Fruit fly (Drosophila melanogaster) whole organism, embryonic: ENCODE results near the gene FeCH.

Experiments
- Atf-2 ChIP-seq: fragments of 200-800 bp; sonication (Bioruptor generic); optimal IDR thresholded peaks from 2 replicates; lab custom pipeline; 2016; ENCODE audit warnings: missing biosample characterization, missing genetic modification characterization
- CG10209 ChIP-seq: fragments of 200-800 bp; sonication (Bioruptor generic); optimal IDR thresholded peaks from 3 replicates; lab custom pipeline; 2017; ENCODE audit warnings: missing biosample characterization, mild to moderate bottlenecking, missing genetic modification characterization, missing genetic modification reagents
- CG1024 ChIP-seq: fragments of 200-800 bp; sonication (Bioruptor generic); IDR thresholded peaks from 2 replicates; pipeline ENCODE4 v1.3.6; 2022; ENCODE audit warnings: missing biosample characterization, missing genetic modification characterization
- CG11093 ChIP-seq: fragments of 200-800 bp; sonication (Bioruptor generic); IDR thresholded peaks from 3 replicates; pipeline ENCODE4 v1.3.6; 2022; ENCODE audit warnings: missing biosample characterization, missing genetic modification characterization
- CG12104 ChIP-seq: fragments of 200-800 bp; sonication (Bioruptor generic); optimal IDR thresholded peaks from 3 replicates; lab custom pipeline; 2016; ENCODE audit warnings: missing biosample characterization, missing genetic modification characterization
- CG13123 ChIP-seq: fragments of 200-800 bp; sonication (Bioruptor generic); optimal IDR thresholded peaks from 2 replicates; lab custom pipeline; 2016; ENCODE audit warnings: missing biosample characterization, missing genetic modification characterization
- CG17186 ChIP-seq: fragments of 200-800 bp; sonication (Bioruptor generic); optimal IDR thresholded peaks from 3 replicates; lab custom pipeline; 2017; ENCODE audit warnings: missing biosample characterization, missing genetic modification reagents, missing genetic modification characterization
- CG17829 ChIP-seq: fragments of 200-800 bp; optimal IDR thresholded peaks from 2 replicates; lab custom pipeline; 2019; ENCODE audit warnings: missing biosample characterization, mild to moderate bottlenecking, missing genetic modification characterization, moderate library complexity
- CG33213 ChIP-seq: fragments of 200-800 bp; sonication (Bioruptor generic); optimal IDR thresholded peaks from 3 replicates; lab custom pipeline; 2016; ENCODE audit warnings: missing biosample characterization, missing genetic modification characterization
- CG3726 ChIP-seq: fragments of 200-800 bp; sonication (Bioruptor generic); IDR thresholded peaks from 3 replicates; pipeline ENCODE4, ENCODE4 v1.3.6; 2022; ENCODE audit warnings: missing biosample characterization, missing genetic modification characterization
- CG3838 ChIP-seq: fragments of 200-800 bp; sonication (Bioruptor generic); optimal IDR thresholded peaks from 3 replicates; lab custom pipeline; 2016; ENCODE audit warnings: missing biosample characterization, missing genetic modification characterization
- CG42726 ChIP-seq: fragments of 200-800 bp; sonication (Bioruptor generic); IDR thresholded peaks from 2 replicates; pipeline ENCODE4 v1.3.6; 2022; ENCODE audit warnings: missing biosample characterization, missing genetic modification characterization; ENCODE audit not compliant: partially characterized antibody
- CG4730 ChIP-seq: fragments of 200-800 bp; sonication (Bioruptor generic); IDR thresholded peaks from 2 replicates; pipeline ENCODE4 v1.3.6; 2022; ENCODE audit warnings: missing biosample characterization, missing genetic modification characterization
- CG6254 ChIP-seq: fragments of 200-800 bp; sonication (Bioruptor generic); optimal IDR thresholded peaks from 3 replicates; lab custom pipeline; 2017; ENCODE audit warnings: mild to moderate bottlenecking, missing biosample characterization, missing genetic modification reagents, missing genetic modification characterization
- CG6765 ChIP-seq: fragments of 200-800 bp; sonication (Bioruptor generic); optimal IDR thresholded peaks from 3 replicates; lab custom pipeline; 2017; ENCODE audit warnings: missing biosample characterization, mild to moderate bottlenecking, missing genetic modification characterization
- CG6791 ChIP-seq: fragments of 200-800 bp; sonication (Bioruptor generic); IDR thresholded peaks from 3 replicates; pipeline ENCODE4 v1.3.6; 2022; ENCODE audit warnings: missing biosample characterization, missing genetic modification characterization; ENCODE audit not compliant: partially characterized antibody
- CG7745 ChIP-seq: fragments of 200-800 bp; sonication (Bioruptor generic); optimal IDR thresholded peaks from 2 replicates; lab custom pipeline; 2018; ENCODE audit warnings: missing biosample characterization, mild to moderate bottlenecking, missing genetic modification characterization, moderate library complexity
- CG7928 ChIP-seq: fragments of 200-800 bp; sonication (Bioruptor generic); optimal IDR thresholded peaks from 2 replicates; lab custom pipeline; 2017; ENCODE audit warnings: missing biosample characterization, mild to moderate bottlenecking, missing genetic modification characterization
- CG8478 ChIP-seq: fragments of >200 bp; optimal IDR thresholded peaks from 2 replicates; lab custom pipeline; 2018
- CG8924 ChIP-seq: fragments of 200-800 bp; optimal IDR thresholded peaks from 3 replicates; lab custom pipeline; 2019; ENCODE audit warnings: missing biosample characterization, mild to moderate bottlenecking, missing genetic modification characterization, moderate library complexity
- Hand ChIP-seq: fragments of 200-800 bp; sonication (Bioruptor generic); optimal IDR thresholded peaks from 2 replicates; lab custom pipeline; 2017; ENCODE audit warnings: mild to moderate bottlenecking, missing biosample characterization, missing genetic modification reagents, missing genetic modification characterization
- MBD-R2 ChIP-seq: fragments of 200-800 bp; sonication (Bioruptor generic); IDR thresholded peaks from 2 replicates; pipeline ENCODE4 v1.3.6; 2022; ENCODE audit warnings: missing biosample characterization, missing genetic modification characterization
- Neu2 ChIP-seq: fragments of 200-800 bp; sonication (Bioruptor generic); optimal IDR thresholded peaks from 3 replicates; lab custom pipeline; 2016; ENCODE audit warnings: missing biosample characterization, missing genetic modification characterization, borderline replicate concordance
- Sox102F ChIP-seq: fragments of 200-800 bp; sonication (Bioruptor generic); optimal IDR thresholded peaks from 2 replicates; lab custom pipeline; 2018; ENCODE audit warnings: missing biosample characterization, mild to moderate bottlenecking, missing genetic modification characterization, moderate library complexity
- ara ChIP-seq: fragments of 200-800 bp; sonication (Bioruptor generic); IDR thresholded peaks from 2 replicates; pipeline ENCODE4 v1.3.6; 2022; ENCODE audit warnings: missing biosample characterization, missing genetic modification characterization
- ase ChIP-seq: fragments of 200-800 bp; sonication (Bioruptor generic); IDR thresholded peaks from 3 replicates; pipeline ENCODE4 v1.3.6; 2022; ENCODE audit warnings: missing biosample characterization, missing genetic modification characterization
- bigmax ChIP-seq: fragments of 200-800 bp; sonication (Bioruptor generic); optimal IDR thresholded peaks from 2 replicates; lab custom pipeline; 2018; ENCODE audit warnings: missing biosample characterization, mild to moderate bottlenecking, missing genetic modification characterization
- chinmo ChIP-seq: fragments of 200-800 bp; sonication (Bioruptor generic); IDR thresholded peaks from 4 replicates; pipeline ENCODE4 v1.3.6; 2022; ENCODE audit warnings: missing biosample characterization, missing genetic modification characterization; ENCODE audit not compliant: partially characterized antibody
- chn ChIP-seq: fragments of 200-800 bp; sonication (Bioruptor generic); optimal IDR thresholded peaks from 2 replicates; lab custom pipeline; 2016; ENCODE audit warnings: missing biosample characterization, missing genetic modification characterization
- ci ChIP-seq: fragments of 200-800 bp; sonication (Bioruptor generic); IDR thresholded peaks from 3 replicates; pipeline ENCODE4 v1.3.6; 2022; ENCODE audit warnings: missing biosample characterization, missing genetic modification characterization
- crol ChIP-seq: fragments of 200-800 bp; sonication (Bioruptor generic); IDR thresholded peaks from 2 replicates; pipeline ENCODE4 v1.3.6; 2022; ENCODE audit warnings: missing biosample characterization, missing genetic modification characterization
- crp ChIP-seq, 2 experiments: fragments of 200-800 bp; sonication (Bioruptor generic); optimal IDR thresholded peaks; 2 replicates in 1 of 2; 3 replicates in 1 of 2; lab custom pipeline; 2017; ENCODE audit warnings: missing biosample characterization in 2 of 2, missing genetic modification characterization in 2 of 2, mild to moderate bottlenecking in 1 of 2, moderate library complexity in 1 of 2
- dimm ChIP-seq: fragments of 200-800 bp; sonication (Bioruptor generic); IDR thresholded peaks from 2 replicates; pipeline ENCODE4 v1.3.6; 2022; ENCODE audit warnings: missing biosample characterization, missing genetic modification characterization
- dmrt99B ChIP-seq: fragments of 200-800 bp; sonication (Bioruptor generic); optimal IDR thresholded peaks from 2 replicates; lab custom pipeline; 2018; ENCODE audit warnings: missing biosample characterization, mild to moderate bottlenecking, missing genetic modification characterization, moderate library complexity
- fd96Cb ChIP-seq: fragments of 200-800 bp; sonication (Bioruptor generic); optimal IDR thresholded peaks from 2 replicates; lab custom pipeline; 2018; ENCODE audit warnings: missing biosample characterization, mild to moderate bottlenecking, missing genetic modification characterization, moderate library complexity
- gro ChIP-seq: fragments of 200-800 bp; sonication (Bioruptor generic); optimal IDR thresholded peaks from 2 replicates; lab custom pipeline; 2016; ENCODE audit warnings: missing biosample characterization, missing genetic modification characterization
- gsb ChIP-seq: fragments of 200-800 bp; sonication (Bioruptor generic); IDR thresholded peaks from 2 replicates; pipeline ENCODE4 v1.3.6; 2022; ENCODE audit warnings: missing biosample characterization, missing genetic modification characterization
- h ChIP-seq: fragments of >200 bp; optimal IDR thresholded peaks from 2 replicates; lab custom pipeline; 2017
- hbn ChIP-seq: fragments of 200-800 bp; sonication (Bioruptor generic); IDR thresholded peaks from 2 replicates; pipeline ENCODE4 v1.3.6; 2022; ENCODE audit warnings: missing biosample characterization, missing genetic modification characterization; ENCODE audit not compliant: partially characterized antibody
- lov ChIP-seq, 2 experiments: fragments of 200-800 bp in 1 of 2; fragments of >200 bp in 1 of 2; sonication (Bioruptor generic) in 1 of 2; IDR thresholded peaks in 1 of 2; optimal IDR thresholded peaks in 1 of 2; 2 replicates in 1 of 2; 3 replicates in 1 of 2; pipeline versions ENCODE4 v1.3.6 to Lab custom; 2017 to 2022; ENCODE audit warnings: missing biosample characterization in 1 of 2, missing genetic modification characterization in 1 of 2
- luna ChIP-seq: fragments of 200-800 bp; sonication (Bioruptor generic); optimal IDR thresholded peaks from 2 replicates; lab custom pipeline; 2016; ENCODE audit warnings: missing biosample characterization, missing genetic modification characterization
- mld ChIP-seq: fragments of 200-800 bp; sonication (Bioruptor generic); IDR thresholded peaks from 3 replicates; pipeline ENCODE4 v1.3.6; 2022; ENCODE audit warnings: missing biosample characterization, missing genetic modification characterization; ENCODE audit not compliant: partially characterized antibody
- phol ChIP-seq: fragments of 200-800 bp; sonication (Bioruptor generic); optimal IDR thresholded peaks from 3 replicates; lab custom pipeline; 2018; ENCODE audit warnings: missing biosample characterization, mild to moderate bottlenecking, missing genetic modification characterization, moderate library complexity
- repo ChIP-seq: fragments of 200-800 bp; sonication (Bioruptor generic); optimal IDR thresholded peaks from 2 replicates; lab custom pipeline; 2016; ENCODE audit warnings: missing biosample characterization, missing genetic modification characterization
- sqz ChIP-seq: fragments of 200-800 bp; sonication (Bioruptor generic); optimal IDR thresholded peaks from 3 replicates; lab custom pipeline; 2018; ENCODE audit warnings: missing biosample characterization, mild to moderate bottlenecking, missing genetic modification characterization
- stc ChIP-seq: fragments of 200-800 bp; sonication (Bioruptor generic); IDR thresholded peaks from 2 replicates; pipeline ENCODE4 v1.3.6; 2022; ENCODE audit warnings: missing biosample characterization, missing genetic modification characterization
- stwl ChIP-seq: fragments of 200-800 bp; sonication (Bioruptor generic); optimal IDR thresholded peaks from 3 replicates; lab custom pipeline; 2018; ENCODE audit warnings: missing biosample characterization, mild to moderate bottlenecking, missing genetic modification characterization, moderate library complexity
- ttk ChIP-seq: fragments of 200-800 bp; sonication (Bioruptor generic); IDR thresholded peaks from 2 replicates; pipeline ENCODE4 v2.1.2; 2022; ENCODE audit warnings: missing biosample characterization, missing genetic modification characterization
- twi ChIP-seq: fragments of 200-800 bp; optimal IDR thresholded peaks from 2 replicates; lab custom pipeline; 2019; ENCODE audit warnings: missing biosample characterization, mild to moderate bottlenecking, missing genetic modification characterization, moderate library complexity
- zen2 ChIP-seq: fragments of 200-800 bp; sonication (Bioruptor generic); IDR thresholded peaks from 3 replicates; pipeline ENCODE4 v1.3.6; 2022; ENCODE audit warnings: missing biosample characterization, missing genetic modification characterization; ENCODE audit not compliant: partially characterized antibody

Gene FeCH

dm6 chr3R:31794457-31794856 lies 17.6 kb downstream of the FeCH start (continued):
- TF ChIP-seq gsb (GFP tag; lab: Robert Waterston, UW) (no peak), ci (peak; percentile 56; the same call in 1 of the 3 replicates), CG42726 (GFP tag; lab: Robert Waterston, UW) (no peak), CG17829 (no peak), CG8924 (peak; percentile 6), CG6791 (GFP tag; lab: Robert Waterston, UW) (0 out of 3 replicates have a peak, but pooled peaks have one; percentile 40), repo (GFP tag; lab: Kevin White, UChicago) (no peak), CG7745 (tag; lab: Kevin White, UChicago) (no peak), bigmax (GFP tag; lab: Kevin White, UChicago) (no peak), CG12104 (no peak), Neu2 (GFP tag; lab: Kevin White, UChicago) (no peak), sqz (GFP tag; lab: Kevin White, UChicago) (peak; percentile 96), CG6765 (GFP tag; lab: Kevin White, UChicago) (no peak), twi (tag; lab: Kevin White, UChicago) (no peak), stc (GFP tag; lab: Robert Waterston, UW) (no peak), CG10209 (GFP tag; lab: Kevin White, UChicago) (no peak), crol (peak; percentile 51), fd96Cb (no peak), CG6254 (GFP tag; lab: Kevin White, UChicago) (no peak), CG3726 (GFP tag; lab: Robert Waterston, UW) (no peak), CG8478 (lab: Kevin White, UChicago) (peak; percentile 76), CG33213 (GFP tag; lab: Kevin White, UChicago) (no peak), Sox102F (GFP tag; lab: Kevin White, UChicago) (no peak), zen2 (GFP tag; lab: Robert Waterston, UW) (0 out of 3 replicates have a peak, but pooled peaks have one; percentile 62), Hand (GFP tag; lab: Kevin White, UChicago) (no peak), lov (optimal IDR thresholded peaks at IDR 0.05; lab: Kevin White, UChicago) (no peak), lov (GFP tag; IDR thresholded peaks at IDR 0.05; lab: Robert Waterston, UW) (0 out of 3 replicates have a peak, but pooled peaks have one; percentile 13), MBD-R2 (GFP tag; lab: Robert Waterston, UW) (peak; percentile 73), ara (peak; percentile 16; the same call in 1 of the 2 replicates), crp (GFP tag; optimal IDR thresholded peaks at IDR 0.05; lab: Kevin White, UChicago) (peak; percentile 86 to 97), phol (peak; percentile 9), luna (GFP tag; lab: Kevin White, UChicago) (no peak), CG13123 (GFP tag; lab: Kevin White, UChicago) (no peak), CG4730 (no peak), mld (GFP tag; lab: Robert Waterston, UW) (peak; percentile 48; the same call in 1 of the 3 replicates), chinmo (GFP tag; lab: Robert Waterston, UW) (peak; percentile 86; the same call in 2 of the 4 replicates), CG11093 (GFP tag; lab: Robert Waterston, UW) (no peak), chn (no peak), ttk (GFP tag; lab: Robert Waterston, UW) (no peak), CG7928 (GFP tag; lab: Kevin White, UChicago) (peak; percentile 81), CG3838 (GFP tag; lab: Kevin White, UChicago) (no peak), h (lab: Kevin White, UChicago) (no peak), ase (0 out of 3 replicates have a peak, but pooled peaks have one; percentile 42), hbn (GFP tag; lab: Robert Waterston, UW) (peak; percentile 24; the same call in 1 of the 2 replicates), CG1024 (GFP tag; lab: Robert Waterston, UW) (no peak), Atf-2 (GFP tag; lab: Kevin White, UChicago) (no peak), dimm (GFP tag; lab: Robert Waterston, UW) (no peak), stwl (tag; lab: Kevin White, UChicago) (peak; percentile 35), CG17186 (GFP tag; lab: Kevin White, UChicago) (peak; percentile 66), dmrt99B (tag; lab: Kevin White, UChicago) (no peak), gro (no peak)
